Worm (Caenorhabditis elegans) whole organism, mixed stage, embryonic: Measurements from ENCODE around the gene F49C12.1.

Source experiments
- ces-1 ChIP-seq: fragments of 150-350 bp; optimal IDR thresholded peaks from 2 replicates; lab custom pipeline; 2014; ENCODE audit warnings: missing biosample characterization, missing genetic modification reagents, missing genetic modification characterization
- elt-3 ChIP-seq: fragments of 150-350 bp; optimal IDR thresholded peaks from 2 replicates; lab custom pipeline; 2014; ENCODE audit warnings: missing biosample characterization, missing genetic modification characterization
- mep-1 ChIP-seq: fragments of 150-350 bp; optimal IDR thresholded peaks from 2 replicates; lab custom pipeline; 2017; ENCODE audit warnings: missing biosample characterization, missing genetic modification reagents, missing genetic modification characterization, inconsistent platforms
- mls-2 ChIP-seq: sonication (generic microtip); optimal IDR thresholded peaks from 2 replicates; lab custom pipeline; 2016; ENCODE audit warnings: mild to moderate bottlenecking, missing genetic modification characterization, moderate library complexity, missing compliant biosample characterization
- pha-4 ChIP-seq: fragments of 150-350 bp; optimal IDR thresholded peaks from 2 replicates; lab custom pipeline; 2018; ENCODE audit warnings: missing biosample characterization, missing genetic modification reagents, missing genetic modification characterization
- snpc-4 ChIP-seq: fragments of 150-350 bp; optimal IDR thresholded peaks from 2 replicates; lab custom pipeline; 2014; ENCODE audit warnings: missing biosample characterization, missing genetic modification characterization
- unc-39 ChIP-seq: fragments of 150-350 bp; optimal IDR thresholded peaks from 2 replicates; lab custom pipeline; 2014; ENCODE audit warnings: missing biosample characterization, missing genetic modification characterization

ce11 chrIV:9263812-9264320 is 32.3 kb downstream of the F49C12.1 start, which contains the start of gene flh-1:
- TF ChIP-seq mls-2 (tag; lab: Kevin White, UChicago) (peak; percentile 68), ces-1 (peak; percentile 18), unc-39 (tag; lab: Kevin White, UChicago) (no peak), mep-1 (tag; lab: Kevin White, UChicago) (peak; percentile 55), snpc-4 (tag; lab: Kevin White, UChicago) (no peak), pha-4 (tag; lab: Kevin White, UChicago) (peak; percentile 35), elt-3 (no peak)
